Fruit fly (Drosophila melanogaster) whole organism, embryonic: Measurements from ENCODE around the gene spn-B.

ENCODE experiments used
- Ada2b ChIP-seq: fragments of 200-800 bp; sonication (Bioruptor generic); IDR thresholded peaks from 2 replicates; pipeline ENCODE4 v1.3.6; 2022; ENCODE audit warnings: missing biosample characterization, missing genetic modification characterization
- B-H2 ChIP-seq: fragments of 200-800 bp; sonication (Bioruptor generic); optimal IDR thresholded peaks from 2 replicates; lab custom pipeline; 2018; ENCODE audit warnings: missing biosample characterization, mild to moderate bottlenecking, missing genetic modification characterization
- BtbVII ChIP-seq: fragments of 200-800 bp; sonication (Bioruptor generic); optimal IDR thresholded peaks from 3 replicates; lab custom pipeline; 2017; ENCODE audit warnings: missing biosample characterization, mild to moderate bottlenecking, missing genetic modification characterization
- CG10274 ChIP-seq: fragments of 200-800 bp; sonication (Bioruptor generic); optimal IDR thresholded peaks from 3 replicates; lab custom pipeline; 2017; ENCODE audit warnings: missing biosample characterization, mild to moderate bottlenecking, missing genetic modification characterization
- CG10654 ChIP-seq: fragments of 200-800 bp; sonication (Bioruptor generic); optimal IDR thresholded peaks from 2 replicates; lab custom pipeline; 2016; ENCODE audit warnings: missing biosample characterization, missing genetic modification characterization
- CG10979 ChIP-seq: fragments of 200-800 bp; sonication (Bioruptor generic); optimal IDR thresholded peaks from 2 replicates; lab custom pipeline; 2018; ENCODE audit warnings: missing biosample characterization, mild to moderate bottlenecking, missing genetic modification characterization, moderate library complexity
- CG11696 ChIP-seq: fragments of 200-800 bp; sonication (Bioruptor generic); IDR thresholded peaks from 2 replicates; pipeline ENCODE4 v1.3.6; 2022; ENCODE audit warnings: missing biosample characterization, missing genetic modification characterization
- CG16815 ChIP-seq: fragments of 200-800 bp; sonication (Bioruptor generic); optimal IDR thresholded peaks from 3 replicates; lab custom pipeline; 2017; ENCODE audit warnings: missing biosample characterization, mild to moderate bottlenecking, missing genetic modification characterization
- CG17186 ChIP-seq: fragments of 200-800 bp; sonication (Bioruptor generic); optimal IDR thresholded peaks from 3 replicates; lab custom pipeline; 2017; ENCODE audit warnings: missing biosample characterization, missing genetic modification reagents, missing genetic modification characterization
- CG17361 ChIP-seq: fragments of 200-800 bp; sonication (Bioruptor generic); IDR thresholded peaks from 3 replicates; pipeline ENCODE4 v1.3.6; 2022; ENCODE audit warnings: missing biosample characterization, missing genetic modification characterization
- CG17568 ChIP-seq: fragments of 200-800 bp; sonication (Bioruptor generic); optimal IDR thresholded peaks from 2 replicates; lab custom pipeline; 2018; ENCODE audit warnings: missing biosample characterization, mild to moderate bottlenecking, missing genetic modification characterization, moderate library complexity
- CG17912 ChIP-seq: fragments of 200-800 bp; sonication (Bioruptor generic); optimal IDR thresholded peaks from 2 replicates; lab custom pipeline; 2018; ENCODE audit warnings: missing biosample characterization, mild to moderate bottlenecking, missing genetic modification characterization
- CG2129 ChIP-seq: fragments of 200-800 bp; sonication (Bioruptor generic); IDR thresholded peaks from 2 replicates; pipeline ENCODE4 v1.3.6; 2022; ENCODE audit warnings: missing biosample characterization, missing genetic modification characterization; ENCODE audit not compliant: partially characterized antibody
- CG2678 ChIP-seq: fragments of 200-800 bp; sonication (Bioruptor generic); optimal IDR thresholded peaks from 3 replicates; lab custom pipeline; 2019; ENCODE audit warnings: missing biosample characterization, mild to moderate bottlenecking, missing genetic modification characterization, moderate library complexity
- CG4360 ChIP-seq: fragments of 200-800 bp; sonication (Bioruptor generic); IDR thresholded peaks from 2 replicates; pipeline ENCODE4 v1.3.6; 2022; ENCODE audit warnings: missing biosample characterization, missing genetic modification characterization
- CG5180 ChIP-seq: fragments of 200-800 bp; sonication (Bioruptor generic); optimal IDR thresholded peaks from 3 replicates; lab custom pipeline; 2017; ENCODE audit warnings: missing biosample characterization, missing genetic modification characterization, mild to moderate bottlenecking, moderate library complexity, missing genetic modification reagents
- CG7372 ChIP-seq: fragments of 200-800 bp; sonication (Bioruptor generic); IDR thresholded peaks from 2 replicates; pipeline ENCODE4 v1.3.6; 2022; ENCODE audit warnings: missing biosample characterization, missing genetic modification characterization
- CG7839 ChIP-seq: fragments of 200-800 bp; sonication (Bioruptor generic); optimal IDR thresholded peaks from 3 replicates; lab custom pipeline; 2018; ENCODE audit warnings: missing biosample characterization, mild to moderate bottlenecking, missing genetic modification characterization, moderate library complexity
- CG8089 ChIP-seq: fragments of 200-800 bp; sonication (Bioruptor generic); optimal IDR thresholded peaks from 3 replicates; lab custom pipeline; 2016; ENCODE audit warnings: missing biosample characterization, missing genetic modification characterization
- D ChIP-seq, 2 experiments: fragments of 200-800 bp in 1 of 2; fragments of >200 bp in 1 of 2; sonication (Bioruptor generic) in 1 of 2; optimal IDR thresholded peaks; 2 replicates in 1 of 2; 3 replicates in 1 of 2; lab custom pipeline; 2017; ENCODE audit warnings: mild to moderate bottlenecking in 1 of 2, missing biosample characterization in 1 of 2, missing genetic modification characterization in 1 of 2, missing genetic modification reagents in 1 of 2
- Dbx ChIP-seq: fragments of 200-800 bp; sonication (Bioruptor generic); IDR thresholded peaks from 3 replicates; pipeline ENCODE4 v1.3.6; 2022; ENCODE audit warnings: missing biosample characterization, missing genetic modification characterization
- Drgx ChIP-seq: fragments of 200-800 bp; sonication (Bioruptor generic); IDR thresholded peaks from 2 replicates; pipeline ENCODE4 v1.3.6; 2022; ENCODE audit warnings: missing biosample characterization, missing genetic modification characterization
- ERR ChIP-seq: fragments of 200-800 bp; sonication (Bioruptor generic); optimal IDR thresholded peaks from 2 replicates; lab custom pipeline; 2016; ENCODE audit warnings: missing biosample characterization, missing genetic modification characterization
- Gug ChIP-seq: fragments of 200-800 bp; sonication (Bioruptor generic); IDR thresholded peaks from 4 replicates; pipeline ENCODE4 v1.3.6; 2022; ENCODE audit warnings: missing biosample characterization, missing genetic modification characterization
- Hr3 ChIP-seq: fragments of 200-800 bp; sonication (Bioruptor generic); optimal IDR thresholded peaks from 3 replicates; lab custom pipeline; 2016; ENCODE audit warnings: missing biosample characterization, missing genetic modification characterization
- Hr51 ChIP-seq, 2 experiments: fragments of 200-800 bp; sonication (Bioruptor generic); optimal IDR thresholded peaks; 2 replicates in 1 of 2; 3 replicates in 1 of 2; lab custom pipeline; 2016 to 2018; ENCODE audit warnings: missing biosample characterization in 2 of 2, missing genetic modification characterization in 2 of 2, mild to moderate bottlenecking in 1 of 2, moderate library complexity in 1 of 2
- Jarid2 ChIP-seq: fragments of 200-800 bp; sonication (Bioruptor generic); optimal IDR thresholded peaks from 3 replicates; lab custom pipeline; 2017; ENCODE audit warnings: mild to moderate bottlenecking, missing biosample characterization, missing genetic modification reagents, missing genetic modification characterization
- Lpt ChIP-seq: fragments of >200 bp; optimal IDR thresholded peaks from 2 replicates; lab custom pipeline; 2018; ENCODE audit warnings: missing biosample characterization, missing genetic modification characterization
- Meics ChIP-seq: fragments of 200-800 bp; sonication (Bioruptor generic); optimal IDR thresholded peaks from 2 replicates; lab custom pipeline; 2017; ENCODE audit warnings: missing biosample characterization, mild to moderate bottlenecking, missing genetic modification characterization
- Neu2 ChIP-seq: fragments of 200-800 bp; sonication (Bioruptor generic); optimal IDR thresholded peaks from 3 replicates; lab custom pipeline; 2016; ENCODE audit warnings: missing biosample characterization, missing genetic modification characterization, borderline replicate concordance
- PHDP ChIP-seq: fragments of 200-800 bp; sonication (Bioruptor generic); optimal IDR thresholded peaks from 3 replicates; lab custom pipeline; 2018; ENCODE audit warnings: missing biosample characterization, mild to moderate bottlenecking, missing genetic modification characterization, moderate library complexity
- Pdp1 ChIP-seq, 2 experiments: fragments of 200-800 bp; sonication (Bioruptor generic); optimal IDR thresholded peaks; 3 replicates each; lab custom pipeline; 2016; ENCODE audit warnings: missing biosample characterization in 2 of 2, missing genetic modification characterization in 2 of 2, mild to moderate bottlenecking in 1 of 2, moderate library complexity in 1 of 2
- Ravus ChIP-seq: fragments of 200-800 bp; sonication (Bioruptor generic); IDR thresholded peaks from 2 replicates; pipeline ENCODE4 v1.3.6; 2022; ENCODE audit warnings: missing biosample characterization, missing genetic modification characterization
- YL-1 ChIP-seq: fragments of 200-800 bp; sonication (Bioruptor generic); optimal IDR thresholded peaks from 3 replicates; lab custom pipeline; 2017; ENCODE audit warnings: missing biosample characterization, mild to moderate bottlenecking, missing genetic modification characterization
- bowl ChIP-seq: fragments of 200-800 bp; sonication (Bioruptor generic); IDR thresholded peaks from 2 replicates; pipeline ENCODE4 v1.3.6; 2022; ENCODE audit warnings: missing biosample characterization, missing genetic modification characterization
- crol ChIP-seq: fragments of 200-800 bp; sonication (Bioruptor generic); IDR thresholded peaks from 2 replicates; pipeline ENCODE4 v1.3.6; 2022; ENCODE audit warnings: missing biosample characterization, missing genetic modification characterization
- danr ChIP-seq: fragments of 200-800 bp; sonication (Bioruptor generic); IDR thresholded peaks from 2 replicates; pipeline ENCODE4 v1.3.6; 2022; ENCODE audit warnings: missing biosample characterization, missing genetic modification characterization
- dati ChIP-seq: fragments of 200-800 bp; sonication (Bioruptor generic); IDR thresholded peaks from 2 replicates; pipeline ENCODE4 v1.3.6; 2022; ENCODE audit warnings: missing biosample characterization, missing genetic modification characterization
- dm ChIP-seq: fragments of 200-800 bp; sonication (Bioruptor generic); optimal IDR thresholded peaks from 3 replicates; lab custom pipeline; 2016; ENCODE audit warnings: missing biosample characterization, missing genetic modification characterization
- dmrt99B ChIP-seq: fragments of 200-800 bp; sonication (Bioruptor generic); optimal IDR thresholded peaks from 2 replicates; lab custom pipeline; 2018; ENCODE audit warnings: missing biosample characterization, mild to moderate bottlenecking, missing genetic modification characterization, moderate library complexity
- her ChIP-seq: fragments of 200-800 bp; sonication (Bioruptor generic); optimal IDR thresholded peaks from 2 replicates; lab custom pipeline; 2016; ENCODE audit warnings: missing biosample characterization, missing genetic modification characterization
- kah ChIP-seq: fragments of 200-800 bp; sonication (Bioruptor generic); optimal IDR thresholded peaks from 2 replicates; lab custom pipeline; 2018; ENCODE audit warnings: missing biosample characterization, mild to moderate bottlenecking, missing genetic modification characterization
- mirr ChIP-seq: fragments of 200-800 bp; sonication (Bioruptor generic); optimal IDR thresholded peaks from 3 replicates; lab custom pipeline; 2018; ENCODE audit warnings: missing biosample characterization, mild to moderate bottlenecking, missing genetic modification characterization
- odd ChIP-seq: fragments of 200-800 bp; sonication (Bioruptor generic); optimal IDR thresholded peaks from 2 replicates; lab custom pipeline; 2017; ENCODE audit warnings: missing biosample characterization, mild to moderate bottlenecking, missing genetic modification characterization
- slou ChIP-seq: fragments of 200-800 bp; sonication (Bioruptor generic); optimal IDR thresholded peaks from 3 replicates; lab custom pipeline; 2016; ENCODE audit warnings: missing biosample characterization, missing genetic modification characterization
- sob ChIP-seq: fragments of 200-800 bp; sonication (Bioruptor generic); IDR thresholded peaks from 2 replicates; pipeline ENCODE4 v1.3.6; 2022; ENCODE audit warnings: missing biosample characterization, missing genetic modification characterization
- tap ChIP-seq: fragments of 200-800 bp; optimal IDR thresholded peaks from 3 replicates; lab custom pipeline; 2019; ENCODE audit warnings: missing biosample characterization, mild to moderate bottlenecking, missing genetic modification characterization, moderate library complexity
- tin ChIP-seq: fragments of 200-800 bp; sonication (Bioruptor generic); optimal IDR thresholded peaks from 3 replicates; lab custom pipeline; 2016; ENCODE audit warnings: missing biosample characterization, missing genetic modification characterization
- ttk ChIP-seq: fragments of 200-800 bp; sonication (Bioruptor generic); IDR thresholded peaks from 2 replicates; pipeline ENCODE4 v2.1.2; 2022; ENCODE audit warnings: missing biosample characterization, missing genetic modification characterization
- unc-4 ChIP-seq: fragments of 200-800 bp; sonication (Bioruptor generic); IDR thresholded peaks from 2 replicates; pipeline ENCODE4 v1.3.6; 2022; ENCODE audit warnings: missing biosample characterization, missing genetic modification characterization; ENCODE audit not compliant: partially characterized antibody
- zen ChIP-seq: fragments of 200-800 bp; sonication (Bioruptor generic); optimal IDR thresholded peaks from 3 replicates; lab custom pipeline; 2018; ENCODE audit warnings: missing biosample characterization, mild to moderate bottlenecking, missing genetic modification characterization, moderate library complexity

Gene spn-B

dm6 chr3R:14299891-14300290 lies 28.0 kb upstream of the spn-B start (continued):
- TF ChIP-seq Pdp1 (GFP tag; optimal IDR thresholded peaks at IDR 0.05; lab: Kevin White, UChicago) (peak in 1 of 2 experiments; percentile 11), CG2129 (GFP tag; lab: Robert Waterston, UW) (no peak), bowl (GFP tag; lab: Robert Waterston, UW) (no peak), her (no peak), CG2678 (peak; percentile 67), Hr51 (GFP tag; optimal IDR thresholded peaks at IDR 0.05; lab: Kevin White, UChicago) (no peak), CG8089 (no peak), crol (GFP tag; lab: Robert Waterston, UW) (no peak), CG11696 (GFP tag; lab: Robert Waterston, UW) (no peak), zen (tag; lab: Kevin White, UChicago) (no peak), CG10654 (no peak), Ada2b (GFP tag; lab: Robert Waterston, UW) (no peak), D (optimal IDR thresholded peaks at IDR 0.05; lab: Kevin White, UChicago) (no peak), D (GFP tag; optimal IDR thresholded peaks at IDR 0.05; lab: Kevin White, UChicago) (peak; percentile 31), BtbVII (GFP tag; lab: Kevin White, UChicago) (no peak), slou (GFP tag; lab: Kevin White, UChicago) (no peak), Drgx (no peak), Dbx (GFP tag; lab: Robert Waterston, UW) (no peak), dati (GFP tag; lab: Robert Waterston, UW) (no peak), tin (GFP tag; lab: Kevin White, UChicago) (no peak), ttk (no peak), B-H2 (GFP tag; lab: Kevin White, UChicago) (no peak), tap (tag; lab: Kevin White, UChicago) (peak; percentile 49), Jarid2 (GFP tag; lab: Kevin White, UChicago) (peak; percentile 27), ERR (GFP tag; lab: Kevin White, UChicago) (no peak), Meics (no peak), CG5180 (GFP tag; lab: Kevin White, UChicago) (peak; percentile 65), dmrt99B (tag; lab: Kevin White, UChicago) (no peak), CG10274 (GFP tag; lab: Kevin White, UChicago) (no peak), CG4360 (GFP tag; lab: Robert Waterston, UW) (no peak), Hr3 (GFP tag; lab: Kevin White, UChicago) (no peak), CG7372 (GFP tag; lab: Robert Waterston, UW) (no peak), sob (no peak), odd (GFP tag; lab: Kevin White, UChicago) (peak; percentile 50), Lpt (GFP tag; lab: Kevin White, UChicago) (no peak), YL-1 (GFP tag; lab: Kevin White, UChicago) (no peak), CG17912 (GFP tag; lab: Kevin White, UChicago) (peak; percentile 42), kah (peak; percentile 14), mirr (GFP tag; lab: Kevin White, UChicago) (peak; percentile 12), Neu2 (GFP tag; lab: Kevin White, UChicago) (no peak), danr (GFP tag; lab: Robert Waterston, UW) (no peak), unc-4 (GFP tag; lab: Robert Waterston, UW) (no peak), dm (GFP tag; lab: Kevin White, UChicago) (no peak), PHDP (tag; lab: Kevin White, UChicago) (peak; percentile 46), CG10979 (no peak), CG7839 (no peak), CG17186 (GFP tag; lab: Kevin White, UChicago) (peak; percentile 21), Ravus (GFP tag; lab: Robert Waterston, UW) (no peak), CG16815 (GFP tag; lab: Kevin White, UChicago) (no peak), CG17361 (GFP tag; lab: Robert Waterston, UW) (no peak), CG17568 (GFP tag; lab: Kevin White, UChicago) (no peak), Gug (no peak)
